Worm (Caenorhabditis elegans) whole organism, mixed stage, embryonic: ENCODE measurements around the gene srz-70.

Experiments used
- bed-3 ChIP-seq: fragments of 200-800 bp; sonication (Bioruptor generic); optimal IDR thresholded peaks from 3 replicates; lab custom pipeline; 2018; ENCODE audit warnings: mild to moderate bottlenecking, missing genetic modification characterization, moderate library complexity, missing compliant biosample characterization
- ceh-43 ChIP-seq: fragments of 200-800 bp; sonication (Bioruptor generic); optimal IDR thresholded peaks from 2 replicates; lab custom pipeline; 2018; ENCODE audit warnings: mild to moderate bottlenecking, missing genetic modification characterization, moderate library complexity, missing compliant biosample characterization
- ceh-83 ChIP-seq: fragments of 200-800 bp; sonication (Bioruptor generic); optimal IDR thresholded peaks from 2 replicates; lab custom pipeline; 2018; ENCODE audit warnings: mild to moderate bottlenecking, missing genetic modification characterization, missing compliant biosample characterization
- ces-1 ChIP-seq: fragments of 150-350 bp; optimal IDR thresholded peaks from 2 replicates; lab custom pipeline; 2014; ENCODE audit warnings: missing biosample characterization, missing genetic modification reagents, missing genetic modification characterization
- cnd-1 ChIP-seq: fragments of 200-800 bp; sonication (Bioruptor generic); optimal IDR thresholded peaks from 2 replicates; lab custom pipeline; 2018; ENCODE audit warnings: mild to moderate bottlenecking, missing genetic modification characterization, missing compliant biosample characterization
- drap-1 ChIP-seq: fragments of 200-800 bp; sonication (Bioruptor generic); optimal IDR thresholded peaks from 3 replicates; lab custom pipeline; 2018; ENCODE audit warnings: mild to moderate bottlenecking, missing genetic modification characterization, missing compliant biosample characterization
- elt-1 ChIP-seq: sonication (generic microtip); optimal IDR thresholded peaks from 2 replicates; lab custom pipeline; 2017; ENCODE audit warnings: missing genetic modification characterization, mild to moderate bottlenecking, missing compliant biosample characterization, antibody characterized with exemption, moderate library complexity, borderline replicate concordance; ENCODE audit not compliant: insufficient read depth
- elt-3 ChIP-seq: fragments of 150-350 bp; optimal IDR thresholded peaks from 2 replicates; lab custom pipeline; 2014; ENCODE audit warnings: missing biosample characterization, missing genetic modification characterization
- ham-2 ChIP-seq: fragments of 200-800 bp; sonication (Bioruptor generic); optimal IDR thresholded peaks from 2 replicates; lab custom pipeline; 2018; ENCODE audit warnings: mild to moderate bottlenecking, missing genetic modification characterization, missing compliant biosample characterization
- hlh-1 ChIP-seq: fragments of 150-350 bp; optimal IDR thresholded peaks from 2 replicates; lab custom pipeline; 2014; ENCODE audit warnings: missing biosample characterization, missing genetic modification reagents, missing genetic modification characterization
- lin-13 ChIP-seq: fragments of 150-350 bp; optimal IDR thresholded peaks from 2 replicates; lab custom pipeline; 2014; ENCODE audit warnings: missing biosample characterization, missing genetic modification characterization
- lin-32 ChIP-seq: fragments of 200-800 bp; sonication (Bioruptor generic); optimal IDR thresholded peaks from 2 replicates; lab custom pipeline; 2018; ENCODE audit warnings: mild to moderate bottlenecking, missing genetic modification characterization, missing compliant biosample characterization
- lsy-2 ChIP-seq: fragments of 150-350 bp; optimal IDR thresholded peaks from 2 replicates; lab custom pipeline; 2014; ENCODE audit warnings: missing biosample characterization, missing genetic modification characterization
- mab-5 ChIP-seq: fragments of 150-350 bp; optimal IDR thresholded peaks from 2 replicates; lab custom pipeline; 2014; ENCODE audit warnings: missing biosample characterization, missing genetic modification characterization
- mep-1 ChIP-seq: fragments of 150-350 bp; optimal IDR thresholded peaks from 2 replicates; lab custom pipeline; 2017; ENCODE audit warnings: missing biosample characterization, missing genetic modification reagents, missing genetic modification characterization, inconsistent platforms
- mls-2 ChIP-seq: sonication (generic microtip); optimal IDR thresholded peaks from 2 replicates; lab custom pipeline; 2016; ENCODE audit warnings: mild to moderate bottlenecking, missing genetic modification characterization, moderate library complexity, missing compliant biosample characterization
- nhr-12 ChIP-seq: fragments of 150-350 bp; optimal IDR thresholded peaks from 2 replicates; lab custom pipeline; 2014; ENCODE audit warnings: missing biosample characterization, missing genetic modification characterization
- nhr-2 ChIP-seq: fragments of 150-350 bp; optimal IDR thresholded peaks from 2 replicates; lab custom pipeline; 2014; ENCODE audit warnings: missing biosample characterization, missing genetic modification characterization
- nhr-237 ChIP-seq: fragments of 150-350 bp; optimal IDR thresholded peaks from 2 replicates; lab custom pipeline; 2014; ENCODE audit warnings: missing biosample characterization, missing genetic modification characterization
- nhr-28 ChIP-seq: fragments of 150-350 bp; optimal IDR thresholded peaks from 2 replicates; lab custom pipeline; 2014; ENCODE audit warnings: missing biosample characterization, missing genetic modification characterization
- pha-4 ChIP-seq: fragments of 150-350 bp; optimal IDR thresholded peaks from 2 replicates; lab custom pipeline; 2018; ENCODE audit warnings: missing biosample characterization, missing genetic modification reagents, missing genetic modification characterization
- sem-2 ChIP-seq: fragments of 200-800 bp; sonication (Bioruptor generic); optimal IDR thresholded peaks from 2 replicates; lab custom pipeline; 2018; ENCODE audit warnings: mild to moderate bottlenecking, missing genetic modification characterization, missing compliant biosample characterization
- snpc-4 ChIP-seq: fragments of 150-350 bp; optimal IDR thresholded peaks from 2 replicates; lab custom pipeline; 2014; ENCODE audit warnings: missing biosample characterization, missing genetic modification characterization
- sptf-1 ChIP-seq: sonication (generic microtip); optimal IDR thresholded peaks from 2 replicates; lab custom pipeline; 2017; ENCODE audit warnings: mild to moderate bottlenecking, missing genetic modification characterization, moderate library complexity, missing compliant biosample characterization
- tbx-8 ChIP-seq: fragments of 200-800 bp; sonication (Bioruptor generic); optimal IDR thresholded peaks from 2 replicates; lab custom pipeline; 2018; ENCODE audit warnings: mild to moderate bottlenecking, missing genetic modification characterization, moderate library complexity, missing compliant biosample characterization
- unc-120 ChIP-seq: sonication (generic microtip); optimal IDR thresholded peaks from 2 replicates; lab custom pipeline; 2017; ENCODE audit warnings: missing genetic modification characterization, missing compliant biosample characterization; ENCODE audit not compliant: poor library complexity, severe bottlenecking
- unc-39 ChIP-seq: fragments of 150-350 bp; optimal IDR thresholded peaks from 2 replicates; lab custom pipeline; 2014; ENCODE audit warnings: missing biosample characterization, missing genetic modification characterization
- unc-62 ChIP-seq: fragments of 150-350 bp; optimal IDR thresholded peaks from 2 replicates; lab custom pipeline; 2014; ENCODE audit warnings: missing biosample characterization, missing genetic modification reagents, missing genetic modification characterization
- zip-8 ChIP-seq: fragments of 150-350 bp; optimal IDR thresholded peaks from 2 replicates; lab custom pipeline; 2014; ENCODE audit warnings: missing biosample characterization, missing genetic modification characterization
- ztf-11 ChIP-seq: fragments of 150-350 bp; optimal IDR thresholded peaks from 2 replicates; lab custom pipeline; 2014; ENCODE audit warnings: missing biosample characterization, missing genetic modification characterization

Gene srz-70

ce11 chrIV:3497909-3498308, 19.1 kb upstream of the srz-70 start, which contains the start of gene ceh-53:
ceh-53 (plus strand) TSS chrIV:3498209.
- TF ChIP-seq hlh-1 (no peak), lsy-2 (tag; lab: Kevin White, UChicago) (no peak), ztf-11 (tag; lab: Kevin White, UChicago) (no peak), nhr-2 (tag; lab: Kevin White, UChicago) (no peak), lin-32 (GFP tag; lab: Kevin White, UChicago) (no peak), nhr-237 (tag; lab: Kevin White, UChicago) (no peak), drap-1 (GFP tag; lab: Kevin White, UChicago) (no peak), unc-120 (tag; lab: Kevin White, UChicago) (no peak), lin-13 (tag; lab: Kevin White, UChicago) (no peak), ceh-43 (GFP tag; lab: Kevin White, UChicago) (no peak), tbx-8 (no peak), snpc-4 (tag; lab: Kevin White, UChicago) (no peak), ham-2 (GFP tag; lab: Kevin White, UChicago) (no peak), nhr-28 (no peak)
- TF ChIP-seq, all 35 proteins: peak for 0

- TF ChIP-seq bed-3 (no peak), nhr-237 (tag; lab: Kevin White, UChicago) (no peak), lin-32 (GFP tag; lab: Kevin White, UChicago) (no peak), mls-2 (tag; lab: Kevin White, UChicago) (no peak), mep-1 (tag; lab: Kevin White, UChicago) (no peak), ztf-11 (tag; lab: Kevin White, UChicago) (no peak), nhr-2 (tag; lab: Kevin White, UChicago) (no peak), zip-8 (tag; lab: Kevin White, UChicago) (no peak), ces-1 (GFP tag; lab: Kevin White, UChicago) (no peak), sem-2 (GFP tag; lab: Kevin White, UChicago) (no peak), nhr-12 (tag; lab: Kevin White, UChicago) (no peak)
Measured at ce11 chrIV:3496358-3496757, 17.5 kb upstream of the srz-70 start, which contains the start of gene C09G12.17. C09G12.17 (minus strand) TSS chrIV:3496458.

ce11 chrIV:3493310-3493709, 14.5 kb upstream of the srz-70 start, which contains the start of gene srz-79:
srz-79 (plus strand) TSS chrIV:3493610.
- TF ChIP-seq elt-3 (tag; lab: Kevin White, UChicago) (no peak), unc-120 (tag; lab: Kevin White, UChicago) (no peak), unc-39 (tag; lab: Kevin White, UChicago) (no peak), lsy-2 (tag; lab: Kevin White, UChicago) (no peak), nhr-237 (tag; lab: Kevin White, UChicago) (no peak), ztf-11 (tag; lab: Kevin White, UChicago) (no peak)

ce11 chrIV:3491477-3491876, 12.7 kb upstream of the srz-70 start, which contains the start of gene srz-78:
srz-78 (plus strand) TSS chrIV:3491777.
- TF ChIP-seq unc-62 (no peak), nhr-2 (tag; lab: Kevin White, UChicago) (no peak)

ce11 chrIV:3482195-3482959, 3.6 kb upstream of the srz-70 start, which contains the start of gene srz-82:
srz-82 (plus strand) TSS chrIV:3482895.
- TF ChIP-seq tbx-8 = no peak
- no peak for TF ChIP-seq lin-32 (GFP tag; lab: Kevin White, UChicago)
- no peak for TF ChIP-seq mab-5
- TF ChIP-seq ztf-11 (tag; lab: Kevin White, UChicago) = no peak
- TF ChIP-seq cnd-1 (tag; lab: Kevin White, UChicago) = no peak
- TF ChIP-seq nhr-12 (tag; lab: Kevin White, UChicago) = no peak
- no peak for TF ChIP-seq bed-3
- no peak for TF ChIP-seq pha-4 (tag; lab: Kevin White, UChicago)
- TF ChIP-seq, all 35 proteins: peak for 0

- TF ChIP-seq ces-1 (GFP tag; lab: Kevin White, UChicago) (no peak), ham-2 (GFP tag; lab: Kevin White, UChicago) (no peak), nhr-28 (no peak), ceh-83 (no peak), sem-2 (GFP tag; lab: Kevin White, UChicago) (no peak), mep-1 (tag; lab: Kevin White, UChicago) (no peak), mab-5 (no peak), nhr-12 (tag; lab: Kevin White, UChicago) (no peak), sptf-1 (tag; lab: Kevin White, UChicago) (no peak), elt-1 (tag; lab: Kevin White, UChicago) (no peak), mls-2 (tag; lab: Kevin White, UChicago) (no peak)
- TF ChIP-seq, all 35 proteins: peak for 0
Measured at ce11 chrIV:3481760-3482159, 2.9 kb upstream of the srz-70 start, which contains the start of gene srz-37. srz-37 (minus strand) TSS chrIV:3481860.
